Fruit fly (Drosophila melanogaster) whole organism, larva: Measurements from ENCODE around the gene CG43102.
"Not testable (repeated sequence)": the region's sequence is repeated elsewhere in the genome, so short reads cannot be mapped to it uniquely, and the experiment has no call there.

Experiments used
- noc ChIP-seq: fragments of 200-800 bp; sonication (Bioruptor generic); optimal IDR thresholded peaks from 3 replicates; lab custom pipeline; 2019; ENCODE audit warnings: missing biosample characterization, mild to moderate bottlenecking, missing genetic modification characterization, moderate library complexity

CG43102 gene

DNA sequence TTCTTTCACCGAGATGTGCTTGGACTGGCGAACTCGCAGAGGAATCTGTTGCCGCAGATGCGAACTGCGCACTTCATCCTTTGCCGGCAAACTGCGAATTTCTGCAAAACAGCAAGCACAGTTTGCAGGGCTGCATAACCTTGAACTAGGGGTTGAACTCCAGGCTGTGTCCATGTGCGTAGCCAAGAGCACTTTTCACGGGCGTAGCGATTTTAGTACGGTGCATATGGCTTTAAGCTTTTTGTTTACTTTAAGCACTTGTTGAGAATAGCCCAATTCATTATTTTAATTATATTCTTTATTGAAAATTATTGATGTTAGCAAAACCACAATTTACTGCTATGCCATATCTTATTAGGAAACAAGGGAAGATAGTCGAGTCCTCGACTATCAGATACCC is 7.0 kb upstream of the CG43102 start, which contains the start of gene CG17803:
Gene CG17803 (minus strand): TSS at position 249 of the 400 bp plus-strand sequence.
- TF ChIP-seq noc (tag; lab: Kevin White, UChicago) = no peak

- peak; percentile 85 for TF ChIP-seq noc (tag; lab: Kevin White, UChicago)
Observed at dm6 chr3R:17798211-17798737, 4.0 kb upstream of the CG43102 start, which contains the start of gene CG7379. CG7379 (minus strand) TSS chr3R:17798304.

dm6 chr3R:17795561-17796170 is 1.4 kb upstream of the CG43102 start:
- no peak for TF ChIP-seq noc (tag; lab: Kevin White, UChicago)

- TF ChIP-seq noc (tag; lab: Kevin White, UChicago) = no peak
Observed at dm6 chr3R:17795075-17795420, 758 bp upstream of the CG43102 start, which contains the start of gene pasi1. pasi1 (plus strand) TSS chr3R:17795075.

DNA sequence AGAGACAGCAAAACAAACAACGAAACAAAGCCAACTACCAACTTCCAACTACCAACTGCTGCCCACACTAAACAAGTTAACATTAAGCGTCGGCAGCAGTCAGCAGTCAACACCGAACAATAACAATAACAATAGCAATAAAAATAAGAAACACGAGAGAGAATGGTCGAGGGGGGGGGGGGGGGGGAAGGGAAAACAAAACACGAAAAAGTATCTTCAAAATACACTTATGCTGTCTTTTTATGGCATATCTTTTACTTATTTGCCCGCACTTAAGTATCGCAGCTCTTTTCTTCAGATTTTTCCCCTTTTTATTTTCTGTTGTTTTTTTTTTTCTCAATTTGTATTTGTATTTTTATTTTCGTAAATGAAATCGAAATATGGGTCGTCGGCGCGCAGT is 1.0 kb downstream of the CG43102 start:
- TF ChIP-seq noc (tag; lab: Kevin White, UChicago) = no peak

DNA sequence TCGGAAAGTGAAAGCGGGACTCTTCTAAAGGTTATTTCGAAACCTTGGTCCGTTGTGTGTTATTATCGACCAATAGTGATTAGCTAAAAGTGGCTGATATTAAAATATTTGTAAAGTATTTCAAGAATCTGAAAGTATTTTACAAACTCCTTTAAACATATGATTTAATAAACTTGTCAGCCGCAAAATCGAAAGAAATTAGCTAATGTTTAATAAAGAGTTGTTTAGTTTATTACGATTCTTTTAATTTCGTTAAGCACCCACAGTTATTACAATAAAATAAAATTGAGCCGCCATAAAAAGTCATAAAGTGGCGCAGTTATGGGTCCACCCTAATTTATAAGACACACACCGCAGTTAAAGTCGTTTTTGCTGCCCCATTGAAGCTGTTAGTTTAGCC is 4.4 kb downstream of the CG43102 start:
- no peak for TF ChIP-seq noc (tag; lab: Kevin White, UChicago)

dm6 chr3R:17787780-17788179 is 6.5 kb downstream of the CG43102 start:
- TF ChIP-seq noc (tag; lab: Kevin White, UChicago) = no peak

- no peak for TF ChIP-seq noc (tag; lab: Kevin White, UChicago)
Observed at dm6 chr3R:17784189-17784588, 10.1 kb downstream of the CG43102 start.

DNA sequence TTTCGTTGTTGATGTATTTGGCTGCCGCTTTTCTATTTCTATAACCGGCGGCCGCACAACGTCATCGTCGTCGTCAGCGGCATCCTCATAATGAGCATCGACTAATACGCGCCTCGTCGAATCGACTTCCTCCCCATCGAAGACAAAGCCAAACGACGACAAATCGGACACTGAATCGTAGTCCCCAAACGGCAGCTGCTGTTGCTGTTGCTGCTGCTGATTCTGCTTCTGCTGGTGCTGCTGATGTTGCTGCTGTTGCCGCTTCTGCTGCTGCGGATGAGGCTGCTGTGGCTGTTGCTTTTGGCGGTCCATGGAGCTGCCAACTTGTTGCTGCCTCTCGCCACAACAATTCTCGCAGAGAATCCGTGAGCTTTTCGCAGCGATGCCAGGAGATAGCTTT is 11.1 kb downstream of the CG43102 start:
- no peak for TF ChIP-seq noc (tag; lab: Kevin White, UChicago)

DNA sequence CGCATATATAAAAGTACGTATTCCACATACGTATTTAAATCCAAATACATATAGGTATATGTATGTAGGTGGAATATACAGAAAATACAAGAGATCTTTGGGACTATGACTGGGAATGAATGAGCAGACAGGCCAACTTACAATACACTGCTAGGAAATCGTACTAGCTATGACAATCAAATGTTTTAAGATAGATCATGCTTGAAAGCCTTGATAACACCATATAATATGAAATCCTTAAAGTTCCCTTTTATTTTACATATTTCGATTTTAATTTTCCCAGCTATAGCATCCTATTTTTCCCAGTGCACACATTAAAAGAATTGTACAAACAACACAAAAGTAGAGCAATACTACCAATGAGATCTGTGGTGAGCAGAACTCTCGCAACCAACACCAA is 12.9 kb downstream of the CG43102 start:
- TF ChIP-seq noc (tag; lab: Kevin White, UChicago) = peak; percentile 73

- TF ChIP-seq noc (tag; lab: Kevin White, UChicago) = no peak
Observed at dm6 chr3R:17776952-17777407, 17.3 kb downstream of the CG43102 start.

DNA sequence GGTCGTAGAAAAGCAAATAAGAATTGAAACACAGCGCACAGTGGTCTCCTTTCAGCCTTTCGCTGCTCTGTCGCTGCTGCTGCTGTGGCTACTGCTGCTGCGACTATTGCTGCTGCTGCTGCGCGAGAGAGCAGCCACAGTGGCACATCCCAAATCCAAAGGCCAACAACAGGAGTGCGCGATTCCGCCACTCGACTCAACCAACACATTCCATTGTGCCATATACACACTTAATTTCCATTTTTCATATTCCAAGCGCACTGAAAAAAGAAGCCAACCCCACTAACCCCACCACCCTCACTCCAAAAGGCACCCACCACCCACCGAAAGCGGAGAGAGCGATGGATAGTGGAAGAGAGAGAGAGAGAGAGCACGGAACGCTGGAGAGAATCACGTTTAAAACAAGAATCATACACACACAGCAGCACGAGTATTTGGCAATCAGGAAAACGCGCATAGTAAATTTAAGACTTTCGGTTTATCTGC is 18.1 kb downstream of the CG43102 start:
- no peak for TF ChIP-seq noc (tag; lab: Kevin White, UChicago)

DNA sequence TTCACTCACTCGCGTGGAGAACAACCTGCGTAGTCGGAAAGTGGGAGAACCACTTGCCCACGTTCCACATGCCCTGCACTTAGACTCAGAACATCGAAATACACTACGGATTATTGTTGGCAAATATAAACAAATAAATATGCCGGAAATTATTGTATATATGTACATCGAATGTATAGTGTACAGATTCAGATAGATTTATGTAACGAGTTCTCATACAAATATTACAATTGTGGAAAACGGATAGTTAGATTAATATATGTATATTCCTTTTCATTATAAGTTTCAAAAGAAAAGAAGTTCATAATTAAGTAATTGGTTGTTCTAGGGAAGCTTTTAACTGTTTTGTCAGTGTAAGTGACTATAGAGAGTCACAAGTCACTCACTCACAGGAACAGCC is 19.8 kb downstream of the CG43102 start:
- no peak for TF ChIP-seq noc (tag; lab: Kevin White, UChicago)

dm6 chr3R:17773893-17774292 is 20.4 kb downstream of the CG43102 start:
- TF ChIP-seq noc (tag; lab: Kevin White, UChicago) = no peak

- TF ChIP-seq noc (tag; lab: Kevin White, UChicago) = not testable (repeated sequence)
Observed at dm6 chr3R:17763088-17763487, 31.2 kb downstream of the CG43102 start, which contains the start of gene TyrR. TyrR (minus strand) TSS chr3R:17763188.

DNA sequence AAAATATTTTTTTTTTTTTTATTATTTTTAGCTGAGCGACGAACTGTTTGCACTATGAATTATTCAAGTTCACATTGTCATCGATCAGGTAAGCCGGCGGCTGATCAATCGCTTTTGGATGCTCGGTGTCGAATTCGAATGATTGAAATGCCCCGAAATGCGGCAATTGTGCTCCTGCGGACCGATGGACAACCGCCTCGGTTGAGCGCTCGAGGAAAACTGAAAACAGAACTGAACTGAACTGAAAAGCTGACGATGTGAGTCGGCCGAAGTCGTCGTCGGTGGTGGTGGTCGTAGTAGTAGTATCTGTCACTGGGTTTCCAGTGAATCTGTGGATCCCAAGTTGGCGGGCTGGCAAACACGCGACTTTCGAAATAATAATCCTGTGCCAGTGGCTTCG is 32.0 kb downstream of the CG43102 start:
- TF ChIP-seq noc (tag; lab: Kevin White, UChicago) = no peak
